Worm (Caenorhabditis elegans) whole organism, L2 larva: ENCODE measurements around the gene ZK971.1.

Experiments
- C34F6.9 ChIP-seq: fragments of 150-350 bp; optimal IDR thresholded peaks from 2 replicates; lab custom pipeline; 2014; ENCODE audit warnings: missing biosample characterization, missing genetic modification characterization
- F13H6.1 ChIP-seq: sonication (generic microtip); optimal IDR thresholded peaks from 2 replicates; lab custom pipeline; 2016; ENCODE audit warnings: missing genetic modification characterization, missing compliant biosample characterization
- R02D3.7 ChIP-seq: fragments of 150-350 bp; optimal IDR thresholded peaks from 2 replicates; lab custom pipeline; 2014; ENCODE audit warnings: missing biosample characterization, missing genetic modification characterization
- Y55F3AM.14 ChIP-seq: fragments of 200-800 bp; sonication (Bioruptor generic); optimal IDR thresholded peaks from 2 replicates; lab custom pipeline; 2018; ENCODE audit warnings: mild to moderate bottlenecking, missing genetic modification characterization, missing compliant biosample characterization
- ZK546.5 ChIP-seq: sonication (generic microtip); optimal IDR thresholded peaks from 2 replicates; lab custom pipeline; 2017; ENCODE audit warnings: missing biosample characterization, missing genetic modification characterization
- alr-1 ChIP-seq: fragments of 150-350 bp; optimal IDR thresholded peaks from 2 replicates; lab custom pipeline; 2014; ENCODE audit warnings: missing biosample characterization, missing genetic modification characterization
- aly-2 ChIP-seq: fragments of 150-350 bp; optimal IDR thresholded peaks from 2 replicates; lab custom pipeline; 2014; ENCODE audit warnings: missing biosample characterization, missing genetic modification characterization
- ama-1 ChIP-seq: fragments of 150-350 bp; optimal IDR thresholded peaks from 2 replicates; lab custom pipeline; 2018; ENCODE audit warnings: inconsistent platforms
- blmp-1 ChIP-seq: sonication (generic microtip); optimal IDR thresholded peaks from 2 replicates; lab custom pipeline; 2017; ENCODE audit warnings: missing genetic modification characterization, mild to moderate bottlenecking, missing compliant biosample characterization, antibody characterized with exemption, moderate library complexity; ENCODE audit not compliant: insufficient read depth
- ceh-16 ChIP-seq: fragments of 150-350 bp; optimal IDR thresholded peaks from 2 replicates; lab custom pipeline; 2014; ENCODE audit warnings: missing biosample characterization, missing genetic modification characterization
- ceh-82 ChIP-seq: fragments of 150-350 bp; optimal IDR thresholded peaks from 2 replicates; lab custom pipeline; 2014; ENCODE audit warnings: missing biosample characterization, missing genetic modification characterization
- crh-2 ChIP-seq: sonication (generic microtip); optimal IDR thresholded peaks from 2 replicates; lab custom pipeline; 2017; ENCODE audit warnings: missing biosample characterization, missing genetic modification characterization
- dmd-4 ChIP-seq: sonication (generic microtip); optimal IDR thresholded peaks from 2 replicates; lab custom pipeline; 2017; ENCODE audit warnings: missing biosample characterization, missing genetic modification characterization
- egl-27 ChIP-seq: sonication (generic microtip); optimal IDR thresholded peaks from 3 replicates; lab custom pipeline; 2017; ENCODE audit warnings: missing biosample characterization, missing genetic modification reagents, missing genetic modification characterization
- elt-3 ChIP-seq: sonication (generic microtip); optimal IDR thresholded peaks from 2 replicates; lab custom pipeline; 2017; ENCODE audit warnings: missing biosample characterization, missing genetic modification characterization
- fos-1 ChIP-seq: fragments of 150-350 bp; optimal IDR thresholded peaks from 2 replicates; lab custom pipeline; 2014; ENCODE audit warnings: missing biosample characterization, missing genetic modification characterization
- gmeb-1 ChIP-seq: fragments of 150-350 bp; optimal IDR thresholded peaks from 2 replicates; lab custom pipeline; 2014; ENCODE audit warnings: missing biosample characterization, missing genetic modification characterization
- lin-13 ChIP-seq: fragments of 150-350 bp; optimal IDR thresholded peaks from 2 replicates; lab custom pipeline; 2014; ENCODE audit warnings: missing biosample characterization, missing genetic modification reagents, missing genetic modification characterization
- lin-39 ChIP-seq: fragments of 150-350 bp; optimal IDR thresholded peaks from 2 replicates; lab custom pipeline; 2014; ENCODE audit warnings: missing biosample characterization, missing genetic modification reagents, missing genetic modification characterization
- lsy-2 ChIP-seq, 2 experiments: fragments of 150-350 bp in 1 of 2; sonication (generic microtip) in 1 of 2; optimal IDR thresholded peaks; 2 replicates each; lab custom pipeline; 2014 to 2017; ENCODE audit warnings: missing biosample characterization in 2 of 2, missing genetic modification characterization in 2 of 2
- mab-5 ChIP-seq: fragments of 150-350 bp; optimal IDR thresholded peaks from 2 replicates; lab custom pipeline; 2014; ENCODE audit warnings: missing biosample characterization, missing genetic modification characterization
- mbf-1 ChIP-seq: sonication (generic microtip); optimal IDR thresholded peaks from 2 replicates; lab custom pipeline; 2017; ENCODE audit warnings: missing biosample characterization, missing genetic modification characterization
- mdl-1 ChIP-seq, 2 experiments: fragments of 150-350 bp in 1 of 2; sonication (generic microtip) in 1 of 2; optimal IDR thresholded peaks; 2 replicates each; lab custom pipeline; 2017; ENCODE audit warnings: missing biosample characterization in 2 of 2, missing genetic modification characterization in 2 of 2
- nhr-11 ChIP-seq: fragments of 150-350 bp; optimal IDR thresholded peaks from 2 replicates; lab custom pipeline; 2014; ENCODE audit warnings: missing biosample characterization, missing genetic modification characterization
- nhr-12 ChIP-seq: fragments of 150-350 bp; optimal IDR thresholded peaks from 2 replicates; lab custom pipeline; 2014; ENCODE audit warnings: missing biosample characterization, missing genetic modification characterization
- nhr-129 ChIP-seq: fragments of 150-350 bp; optimal IDR thresholded peaks from 2 replicates; lab custom pipeline; 2014; ENCODE audit warnings: missing biosample characterization, missing genetic modification characterization
- nhr-21 ChIP-seq: fragments of 150-350 bp; optimal IDR thresholded peaks from 2 replicates; lab custom pipeline; 2014; ENCODE audit warnings: missing biosample characterization, missing genetic modification characterization
- nhr-23 ChIP-seq: fragments of 150-350 bp; optimal IDR thresholded peaks from 2 replicates; lab custom pipeline; 2014; ENCODE audit warnings: missing biosample characterization, missing genetic modification reagents, missing genetic modification characterization
- nhr-25 ChIP-seq: fragments of 150-350 bp; sonication (generic microtip); optimal IDR thresholded peaks from 3 replicates; lab custom pipeline; 2014; ENCODE audit warnings: missing biosample characterization, missing genetic modification characterization
- nhr-6 ChIP-seq: fragments of 150-350 bp; optimal IDR thresholded peaks from 2 replicates; lab custom pipeline; 2014; ENCODE audit warnings: missing biosample characterization, missing genetic modification characterization
- nhr-77 ChIP-seq: fragments of 150-350 bp; optimal IDR thresholded peaks from 2 replicates; lab custom pipeline; 2014; ENCODE audit warnings: missing biosample characterization, missing genetic modification characterization
- peb-1 ChIP-seq: fragments of 150-350 bp; optimal IDR thresholded peaks from 2 replicates; lab custom pipeline; 2014; ENCODE audit warnings: missing biosample characterization, missing genetic modification characterization
- sem-4 ChIP-seq: fragments of 150-350 bp; optimal IDR thresholded peaks from 2 replicates; lab custom pipeline; 2014; ENCODE audit warnings: missing biosample characterization, missing genetic modification reagents, missing genetic modification characterization
- skn-1 ChIP-seq: sonication (generic microtip); optimal IDR thresholded peaks from 2 replicates; lab custom pipeline; 2017; ENCODE audit warnings: missing biosample characterization, missing genetic modification characterization
- sma-3 ChIP-seq: sonication (generic microtip); optimal IDR thresholded peaks from 2 replicates; lab custom pipeline; 2016; ENCODE audit warnings: missing genetic modification reagents, missing genetic modification characterization, missing compliant biosample characterization
- sma-9 ChIP-seq, 2 experiments: fragments of 150-350 bp in 1 of 2; sonication (generic microtip) in 1 of 2; optimal IDR thresholded peaks; 2 replicates each; lab custom pipeline; 2014 to 2016; ENCODE audit warnings: missing genetic modification characterization in 2 of 2, mild to moderate bottlenecking in 1 of 2, missing biosample characterization in 1 of 2, missing compliant biosample characterization in 1 of 2, missing genetic modification reagents in 1 of 2, moderate library complexity in 1 of 2
- unc-39 ChIP-seq: fragments of 150-350 bp; optimal IDR thresholded peaks from 2 replicates; lab custom pipeline; 2014; ENCODE audit warnings: missing biosample characterization, missing genetic modification characterization
- unc-62 ChIP-seq: fragments of 150-350 bp; optimal IDR thresholded peaks from 2 replicates; lab custom pipeline; 2014; ENCODE audit warnings: missing biosample characterization, missing genetic modification reagents, missing genetic modification characterization
- zag-1 ChIP-seq: fragments of 150-350 bp; optimal IDR thresholded peaks from 2 replicates; lab custom pipeline; 2014; ENCODE audit warnings: missing biosample characterization, missing genetic modification characterization
- ztf-1 ChIP-seq: fragments of 200-800 bp; sonication (Bioruptor generic); conservative IDR thresholded peaks from 2 replicates; pipeline ENCODE4 v1.3.6; 2022; ENCODE audit warnings: missing genetic modification characterization, missing compliant biosample characterization
- ztf-4 ChIP-seq: fragments of 150-350 bp; optimal IDR thresholded peaks from 2 replicates; lab custom pipeline; 2014; ENCODE audit warnings: missing biosample characterization, missing genetic modification characterization

ZK971.1 gene

DNA sequence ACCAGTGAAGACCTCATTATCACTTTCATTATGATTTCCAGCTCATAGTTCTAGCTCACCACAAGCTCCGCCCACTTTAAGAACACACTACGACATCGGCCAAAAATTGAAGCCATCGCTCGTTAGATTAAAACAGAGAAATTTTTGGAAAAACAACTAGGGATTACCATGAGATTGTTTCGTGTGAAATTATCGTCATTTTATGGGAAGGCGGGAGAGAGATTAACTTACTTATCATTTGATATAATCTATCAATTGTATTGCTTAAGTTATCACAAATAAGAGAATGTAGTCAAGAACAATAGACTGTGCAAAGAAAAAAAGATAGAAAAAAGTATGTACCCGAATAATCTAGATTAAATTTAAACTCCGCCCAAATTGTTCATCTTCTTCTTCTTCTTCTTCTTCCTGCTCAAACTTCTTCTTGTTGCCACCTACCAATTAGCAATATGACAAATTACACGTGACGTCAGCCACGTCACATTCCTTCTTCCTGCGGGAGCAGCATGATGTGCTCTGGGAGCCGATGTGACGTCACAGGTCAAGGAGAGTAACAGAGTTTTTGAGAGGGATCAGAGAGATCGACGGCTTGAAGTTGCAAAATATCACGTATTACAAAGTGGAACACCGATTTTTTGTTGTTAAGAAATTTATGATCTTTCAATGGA lies 20.8 kb upstream of the ZK971.1 start, which contains the start of gene nep-26:
nep-26 (minus strand) TSS at position 51 of the 668 bp plus-strand sequence.
- no peak for TF ChIP-seq ztf-1 (GFP tag; lab: Robert Waterston, UW)
- peak; percentile 93 for TF ChIP-seq crh-2
- TF ChIP-seq nhr-21: no peak
- TF ChIP-seq nhr-6 (tag; lab: Kevin White, UChicago): no peak
- peak; percentile 83 for TF ChIP-seq ztf-4 (tag; lab: Kevin White, UChicago)
- peak; percentile 70 for TF ChIP-seq F13H6.1 (tag; lab: Kevin White, UChicago)
- peak; percentile 70 for TF ChIP-seq sma-9 (GFP tag; optimal IDR thresholded peaks at IDR 0.05; lab: Kevin White, UChicago)
- no peak for TF ChIP-seq sma-9 (tag; optimal IDR thresholded peaks at IDR 0.05; lab: Kevin White, UChicago)
- TF ChIP-seq alr-1 (tag; lab: Kevin White, UChicago): no peak
- peak; percentile 62 for TF ChIP-seq mab-5 (tag; lab: Kevin White, UChicago)
- TF ChIP-seq nhr-129 (tag; lab: Kevin White, UChicago): peak; percentile 70
- no peak for TF ChIP-seq nhr-77
- TF ChIP-seq C34F6.9: peak; percentile 68
- TF ChIP-seq lsy-2 (tag; optimal IDR thresholded peaks at IDR 0.05; lab: Kevin White, UChicago): peak in 1 of 2 experiments; percentile 66
- peak; percentile 24 for TF ChIP-seq lin-13
- peak; percentile 14 for TF ChIP-seq sem-4 (tag; lab: Kevin White, UChicago)

DNA sequence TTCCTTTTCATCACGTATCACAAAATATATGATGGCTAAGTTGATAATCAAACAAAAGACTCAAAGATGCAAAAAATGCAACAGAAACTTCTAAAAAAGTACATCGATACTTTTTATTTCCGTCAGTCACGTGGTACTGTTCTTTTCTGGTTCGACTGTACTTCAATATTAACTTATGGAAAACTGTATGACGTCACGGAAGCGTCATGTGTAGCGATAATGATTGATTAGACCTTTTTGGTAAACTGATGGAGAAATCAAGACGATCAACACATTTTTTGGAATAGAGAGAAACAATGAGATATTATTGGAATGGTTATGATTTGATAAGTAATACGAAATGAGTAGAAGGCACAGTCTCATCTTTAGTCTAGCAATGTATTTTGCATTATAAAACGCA lies 14.8 kb upstream of the ZK971.1 start:
- no peak for TF ChIP-seq nhr-23
- TF ChIP-seq ceh-16 (tag; lab: Kevin White, UChicago): no peak
- no peak for TF ChIP-seq sem-4 (tag; lab: Kevin White, UChicago)
- TF ChIP-seq sma-9 (GFP tag; optimal IDR thresholded peaks at IDR 0.05; lab: Kevin White, UChicago): peak; percentile 88
- TF ChIP-seq sma-9 (tag; optimal IDR thresholded peaks at IDR 0.05; lab: Kevin White, UChicago): no peak
- no peak for TF ChIP-seq lin-39 (tag; lab: Kevin White, UChicago)
- no peak for TF ChIP-seq aly-2 (tag; lab: Kevin White, UChicago)
- no peak for TF ChIP-seq R02D3.7 (tag; lab: Kevin White, UChicago)
- TF ChIP-seq ztf-4 (tag; lab: Kevin White, UChicago): no peak
- TF ChIP-seq nhr-25 (tag; lab: Kevin White, UChicago): no peak
- no peak for TF ChIP-seq ZK546.5 (tag; lab: Kevin White, UChicago)
- TF ChIP-seq blmp-1: peak; percentile 73
- TF ChIP-seq zag-1 (tag; lab: Kevin White, UChicago): no peak
- no peak for TF ChIP-seq nhr-6 (tag; lab: Kevin White, UChicago)
- no peak for TF ChIP-seq elt-3 (tag; lab: Kevin White, UChicago)
- peak; percentile 83 for TF ChIP-seq sma-3 (GFP tag; lab: Kevin White, UChicago)
- no peak for TF ChIP-seq nhr-12
- TF ChIP-seq mdl-1 (tag; optimal IDR thresholded peaks at IDR 0.05; lab: Kevin White, UChicago): no peak
- TF ChIP-seq mab-5 (tag; lab: Kevin White, UChicago): no peak
- no peak for TF ChIP-seq nhr-11 (tag; lab: Kevin White, UChicago)
- no peak for TF ChIP-seq Y55F3AM.14
- TF ChIP-seq nhr-21: peak; percentile 67
- peak; percentile 27 for TF ChIP-seq fos-1 (tag; lab: Kevin White, UChicago)
- TF ChIP-seq ama-1 (lab: Kevin White, UChicago): no peak
- no peak for TF ChIP-seq C34F6.9
- TF ChIP-seq skn-1 (tag; lab: Kevin White, UChicago): no peak
- TF ChIP-seq ceh-82: no peak
- no peak for TF ChIP-seq unc-39 (tag; lab: Kevin White, UChicago)
- TF ChIP-seq peb-1 (tag; lab: Kevin White, UChicago): no peak
- TF ChIP-seq mbf-1 (tag; lab: Kevin White, UChicago): no peak
- peak; percentile 20 for TF ChIP-seq egl-27 (tag; lab: Kevin White, UChicago)
- TF ChIP-seq gmeb-1 (tag; lab: Kevin White, UChicago): no peak
- TF ChIP-seq ztf-1 (GFP tag; lab: Robert Waterston, UW): no peak

DNA sequence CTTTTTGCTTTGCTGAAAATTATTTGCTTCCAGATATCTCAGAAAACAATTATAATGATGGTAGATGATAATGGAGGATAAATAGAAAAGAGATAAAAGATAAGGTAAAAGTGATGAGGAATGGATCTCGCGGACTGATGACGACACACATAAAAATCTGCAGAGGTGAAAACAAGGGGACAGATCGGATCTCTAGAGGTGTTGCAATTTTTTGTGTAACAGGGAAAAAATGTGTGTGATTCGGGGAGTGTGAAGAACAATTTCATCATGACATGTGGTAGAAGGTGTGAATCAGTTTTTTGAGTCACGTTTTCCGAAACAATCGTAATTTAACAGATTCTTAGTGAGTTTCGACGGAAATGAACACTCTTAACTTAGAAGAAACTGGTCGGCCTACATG lies 9.5 kb upstream of the ZK971.1 start:
- TF ChIP-seq unc-39 (tag; lab: Kevin White, UChicago): no peak
- TF ChIP-seq skn-1 (tag; lab: Kevin White, UChicago): no peak
- no peak for TF ChIP-seq nhr-12
- no peak for TF ChIP-seq nhr-6 (tag; lab: Kevin White, UChicago)
- no peak for TF ChIP-seq lin-13
- TF ChIP-seq lsy-2 (tag; optimal IDR thresholded peaks at IDR 0.05; lab: Kevin White, UChicago): peak in 1 of 2 experiments; percentile 32
- TF ChIP-seq F13H6.1 (tag; lab: Kevin White, UChicago): peak; percentile 16
- TF ChIP-seq fos-1 (tag; lab: Kevin White, UChicago): peak; percentile 22
- no peak for TF ChIP-seq dmd-4 (tag; lab: Kevin White, UChicago)
- no peak for TF ChIP-seq ztf-1 (GFP tag; lab: Robert Waterston, UW)
- TF ChIP-seq zag-1 (tag; lab: Kevin White, UChicago): no peak
- TF ChIP-seq nhr-21: peak; percentile 16
- peak; percentile 79 for TF ChIP-seq nhr-129 (tag; lab: Kevin White, UChicago)
- TF ChIP-seq unc-62: no peak
- no peak for TF ChIP-seq blmp-1
